Worm (Caenorhabditis elegans) whole organism, L2 larva: ENCODE data around the gene str-69.

Experiments
- ceh-82 ChIP-seq: fragments of 150-350 bp; optimal IDR thresholded peaks from 2 replicates; lab custom pipeline; 2014; ENCODE audit warnings: missing biosample characterization, missing genetic modification characterization
- elt-1 ChIP-seq: fragments of 150-350 bp; optimal IDR thresholded peaks from 2 replicates; lab custom pipeline; 2014; ENCODE audit warnings: missing biosample characterization, missing genetic modification characterization
- elt-3 ChIP-seq: sonication (generic microtip); optimal IDR thresholded peaks from 2 replicates; lab custom pipeline; 2017; ENCODE audit warnings: missing biosample characterization, missing genetic modification characterization
- gmeb-1 ChIP-seq: fragments of 150-350 bp; optimal IDR thresholded peaks from 2 replicates; lab custom pipeline; 2014; ENCODE audit warnings: missing biosample characterization, missing genetic modification characterization
- lin-13 ChIP-seq: fragments of 150-350 bp; optimal IDR thresholded peaks from 2 replicates; lab custom pipeline; 2014; ENCODE audit warnings: missing biosample characterization, missing genetic modification reagents, missing genetic modification characterization
- lin-39 ChIP-seq: fragments of 150-350 bp; optimal IDR thresholded peaks from 2 replicates; lab custom pipeline; 2014; ENCODE audit warnings: missing biosample characterization, missing genetic modification reagents, missing genetic modification characterization
- mab-5 ChIP-seq: fragments of 150-350 bp; optimal IDR thresholded peaks from 2 replicates; lab custom pipeline; 2014; ENCODE audit warnings: missing biosample characterization, missing genetic modification characterization
- mbf-1 ChIP-seq: sonication (generic microtip); optimal IDR thresholded peaks from 2 replicates; lab custom pipeline; 2017; ENCODE audit warnings: missing biosample characterization, missing genetic modification characterization
- nhr-10 ChIP-seq: sonication (generic microtip); optimal IDR thresholded peaks from 2 replicates; lab custom pipeline; 2017; ENCODE audit warnings: missing biosample characterization, missing genetic modification characterization
- nhr-12 ChIP-seq: fragments of 150-350 bp; optimal IDR thresholded peaks from 2 replicates; lab custom pipeline; 2014; ENCODE audit warnings: missing biosample characterization, missing genetic modification characterization
- sem-4 ChIP-seq: fragments of 150-350 bp; optimal IDR thresholded peaks from 2 replicates; lab custom pipeline; 2014; ENCODE audit warnings: missing biosample characterization, missing genetic modification reagents, missing genetic modification characterization
- unc-39 ChIP-seq: fragments of 150-350 bp; optimal IDR thresholded peaks from 2 replicates; lab custom pipeline; 2014; ENCODE audit warnings: missing biosample characterization, missing genetic modification characterization
- unc-55 ChIP-seq: fragments of 150-350 bp; sonication (generic microtip); optimal IDR thresholded peaks from 3 replicates; lab custom pipeline; 2014; ENCODE audit warnings: missing biosample characterization, missing genetic modification reagents, missing genetic modification characterization
- ztf-4 ChIP-seq: fragments of 150-350 bp; optimal IDR thresholded peaks from 2 replicates; lab custom pipeline; 2014; ENCODE audit warnings: missing biosample characterization, missing genetic modification characterization

DNA sequence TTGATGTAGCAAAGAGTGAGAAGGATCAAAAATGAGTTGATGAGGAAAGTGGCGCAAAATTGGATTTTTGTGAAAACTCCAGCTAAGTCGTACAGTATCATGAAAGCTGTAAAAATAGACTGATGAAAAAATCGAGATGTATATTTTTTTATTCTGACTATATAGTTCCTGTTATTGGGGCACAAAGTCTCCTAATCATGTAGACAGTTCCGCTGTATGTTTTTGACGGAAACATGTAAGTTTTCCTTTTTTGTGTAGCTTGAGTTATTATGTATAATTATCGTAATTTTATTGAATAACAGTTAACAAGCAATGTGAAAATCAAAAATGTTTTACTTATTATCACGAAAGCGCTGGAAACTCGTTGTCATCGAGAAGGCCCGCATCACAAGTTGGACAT is 1.7 kb upstream of the str-69 start, which contains the start of gene str-68:
- no peak for TF ChIP-seq elt-1
- no peak for TF ChIP-seq elt-3 (tag; lab: Kevin White, UChicago)
- no peak for TF ChIP-seq lin-13 (GFP tag; lab: Kevin White, UChicago)
- no peak for TF ChIP-seq sem-4 (tag; lab: Kevin White, UChicago)
- TF ChIP-seq ztf-4: no peak
- no peak for TF ChIP-seq nhr-12
- no peak for TF ChIP-seq unc-55
- no peak for TF ChIP-seq ceh-82 (tag; lab: Kevin White, UChicago)
- TF ChIP-seq unc-39: no peak
- TF ChIP-seq gmeb-1 (tag; lab: Kevin White, UChicago): no peak
- no peak for TF ChIP-seq mbf-1
- no peak for TF ChIP-seq mab-5 (tag; lab: Kevin White, UChicago)
- no peak for TF ChIP-seq nhr-10 (tag; lab: Kevin White, UChicago)
- TF ChIP-seq lin-39 (tag; lab: Kevin White, UChicago): no peak
